Worm (Caenorhabditis elegans) whole organism, early embryonic: ENCODE measurements around the gene Y50D4B.6.

Experiments used
- B0310.2 ChIP-seq: sonication (generic microtip); optimal IDR thresholded peaks from 2 replicates; lab custom pipeline; 2016; ENCODE audit warnings: mild to moderate bottlenecking, missing genetic modification characterization, missing compliant biosample characterization
- ama-1 ChIP-seq: fragments of 150-350 bp; optimal IDR thresholded peaks from 2 replicates; lab custom pipeline; 2014
- ets-7 ChIP-seq: sonication (generic microtip); optimal IDR thresholded peaks from 2 replicates; lab custom pipeline; 2016; ENCODE audit warnings: missing genotype, missing genetic modification characterization, missing compliant biosample characterization
- hmbx-1 ChIP-seq: sonication (generic microtip); optimal IDR thresholded peaks from 2 replicates; lab custom pipeline; 2016; ENCODE audit warnings: mild to moderate bottlenecking, missing genetic modification characterization, missing compliant biosample characterization
- hnd-1 ChIP-seq: sonication (generic microtip); optimal IDR thresholded peaks from 2 replicates; lab custom pipeline; 2016; ENCODE audit warnings: missing genetic modification characterization, missing compliant biosample characterization
- sea-1 ChIP-seq: fragments of 200-800 bp; sonication (Bioruptor generic); conservative IDR thresholded peaks from 2 replicates; pipeline ENCODE4 v1.3.6; 2022; ENCODE audit warnings: missing genetic modification characterization, missing compliant biosample characterization
- tbx-37 ChIP-seq: fragments of 200-800 bp; sonication (Bioruptor generic); conservative IDR thresholded peaks from 2 replicates; pipeline ENCODE4 v1.3.6; 2022; ENCODE audit warnings: missing genetic modification reagents, missing genetic modification characterization, missing compliant biosample characterization

The Y50D4B.6 gene

ce11 chrV:1134302-1134701, 50.2 kb downstream of the Y50D4B.6 start, which contains the start of gene cpr-8:
Gene cpr-8 (plus strand): TSS chrV:1134602.
- TF ChIP-seq tbx-37 (GFP tag; lab: Robert Waterston, UW): no peak
- no peak for TF ChIP-seq ets-7
- TF ChIP-seq B0310.2 (tag; lab: Kevin White, UChicago): no peak
- TF ChIP-seq ama-1 (lab: Kevin White, UChicago): no peak
- no peak for TF ChIP-seq hmbx-1 (tag; lab: Kevin White, UChicago)
- no peak for TF ChIP-seq hnd-1 (tag; lab: Kevin White, UChicago)
- TF ChIP-seq sea-1: no peak
